Fruit fly (Drosophila melanogaster) whole organism, embryonic: ENCODE results near the gene Awh.

ENCODE experiments used
- B-H1 ChIP-seq: fragments of 200-800 bp; sonication (Bioruptor generic); IDR thresholded peaks from 3 replicates; pipeline ENCODE4 v1.3.6; 2022; ENCODE audit warnings: missing biosample characterization, missing genetic modification characterization
- CG12299 ChIP-seq: fragments of 200-800 bp; sonication (Bioruptor generic); optimal IDR thresholded peaks from 2 replicates; lab custom pipeline; 2018; ENCODE audit warnings: missing biosample characterization, mild to moderate bottlenecking, missing genetic modification characterization
- CG12942 ChIP-seq: fragments of 200-800 bp; sonication (Bioruptor generic); optimal IDR thresholded peaks from 3 replicates; lab custom pipeline; 2016; ENCODE audit warnings: missing biosample characterization, missing genetic modification characterization
- CG13624 ChIP-seq: fragments of 200-800 bp; sonication (Bioruptor generic); optimal IDR thresholded peaks from 2 replicates; lab custom pipeline; 2016; ENCODE audit warnings: missing biosample characterization, missing genetic modification characterization
- CG15601 ChIP-seq: fragments of 200-800 bp; sonication (Bioruptor generic); optimal IDR thresholded peaks from 3 replicates; lab custom pipeline; 2019; ENCODE audit warnings: missing biosample characterization, mild to moderate bottlenecking, missing genetic modification characterization, moderate library complexity
- CG1602 ChIP-seq: fragments of 200-800 bp; sonication (Bioruptor generic); optimal IDR thresholded peaks from 3 replicates; lab custom pipeline; 2016; ENCODE audit warnings: missing biosample characterization, missing genetic modification characterization
- CG1603 ChIP-seq: fragments of 200-800 bp; sonication (Bioruptor generic); optimal IDR thresholded peaks from 2 replicates; lab custom pipeline; 2019; ENCODE audit warnings: missing biosample characterization, mild to moderate bottlenecking, missing genetic modification characterization, moderate library complexity
- CG17385 ChIP-seq: fragments of 200-800 bp; sonication (Bioruptor generic); optimal IDR thresholded peaks from 3 replicates; lab custom pipeline; 2018; ENCODE audit warnings: missing biosample characterization, mild to moderate bottlenecking, missing genetic modification characterization
- CG17802 ChIP-seq: fragments of 200-800 bp; sonication (Bioruptor generic); optimal IDR thresholded peaks from 2 replicates; lab custom pipeline; 2018; ENCODE audit warnings: missing biosample characterization, mild to moderate bottlenecking, missing genetic modification characterization, moderate library complexity
- CG30403 ChIP-seq: fragments of 200-800 bp; sonication (Bioruptor generic); optimal IDR thresholded peaks from 3 replicates; lab custom pipeline; 2016; ENCODE audit warnings: missing biosample characterization, missing genetic modification characterization
- CG30431 ChIP-seq: fragments of 200-800 bp; sonication (Bioruptor generic); optimal IDR thresholded peaks from 2 replicates; lab custom pipeline; 2017; ENCODE audit warnings: missing biosample characterization, missing genetic modification characterization
- CG31441 ChIP-seq: fragments of 200-800 bp; sonication (Bioruptor generic); IDR thresholded peaks from 2 replicates; pipeline ENCODE4 v1.3.6; 2022; ENCODE audit warnings: missing biosample characterization, missing genetic modification characterization
- CG32767 ChIP-seq: fragments of 200-800 bp; sonication (Bioruptor generic); IDR thresholded peaks from 2 replicates; pipeline ENCODE4 v1.3.6; 2022; ENCODE audit warnings: missing biosample characterization, missing genetic modification characterization
- CG4820 ChIP-seq: fragments of 200-800 bp; sonication (Bioruptor generic); optimal IDR thresholded peaks from 3 replicates; lab custom pipeline; 2016; ENCODE audit warnings: missing biosample characterization, missing genetic modification characterization
- CG7271 ChIP-seq: fragments of 200-800 bp; sonication (Bioruptor generic); optimal IDR thresholded peaks from 2 replicates; lab custom pipeline; 2018; ENCODE audit warnings: missing biosample characterization, mild to moderate bottlenecking, missing genetic modification characterization, moderate library complexity
- CG7556 ChIP-seq: fragments of 200-800 bp; sonication (Bioruptor generic); optimal IDR thresholded peaks from 2 replicates; lab custom pipeline; 2017; ENCODE audit warnings: missing biosample characterization, mild to moderate bottlenecking, missing genetic modification characterization
- CG8388 ChIP-seq: fragments of 200-800 bp; sonication (Bioruptor generic); optimal IDR thresholded peaks from 2 replicates; lab custom pipeline; 2019; ENCODE audit warnings: missing biosample characterization, mild to moderate bottlenecking, missing genetic modification characterization, moderate library complexity
- CG9437 ChIP-seq: fragments of 200-800 bp; sonication (Bioruptor generic); optimal IDR thresholded peaks from 2 replicates; lab custom pipeline; 2018; ENCODE audit warnings: missing biosample characterization, mild to moderate bottlenecking, missing genetic modification characterization
- D19B ChIP-seq: fragments of 200-800 bp; sonication (Bioruptor generic); optimal IDR thresholded peaks from 2 replicates; lab custom pipeline; 2017; ENCODE audit warnings: missing biosample characterization, mild to moderate bottlenecking, missing genetic modification characterization
- Eip74EF ChIP-seq, 2 experiments: fragments of 200-800 bp in 1 of 2; fragments of >200 bp in 1 of 2; sonication (Bioruptor generic) in 1 of 2; optimal IDR thresholded peaks; 2 replicates each; lab custom pipeline; 2017 to 2019; ENCODE audit warnings: missing biosample characterization in 2 of 2, missing genetic modification characterization in 2 of 2, mild to moderate bottlenecking in 1 of 2, moderate library complexity in 1 of 2
- Gug ChIP-seq: fragments of 200-800 bp; sonication (Bioruptor generic); IDR thresholded peaks from 4 replicates; pipeline ENCODE4 v1.3.6; 2022; ENCODE audit warnings: missing biosample characterization, missing genetic modification characterization
- Hr51 ChIP-seq, 2 experiments: fragments of 200-800 bp; sonication (Bioruptor generic); optimal IDR thresholded peaks; 2 replicates in 1 of 2; 3 replicates in 1 of 2; lab custom pipeline; 2016 to 2018; ENCODE audit warnings: missing biosample characterization in 2 of 2, missing genetic modification characterization in 2 of 2, mild to moderate bottlenecking in 1 of 2, moderate library complexity in 1 of 2
- NC2β ChIP-seq: fragments of 200-800 bp; sonication (Bioruptor generic); optimal IDR thresholded peaks from 2 replicates; lab custom pipeline; 2016; ENCODE audit warnings: missing biosample characterization, missing genetic modification characterization
- Nf-YC ChIP-seq: fragments of 200-800 bp; optimal IDR thresholded peaks from 3 replicates; lab custom pipeline; 2019; ENCODE audit warnings: missing biosample characterization, mild to moderate bottlenecking, missing genetic modification characterization, moderate library complexity
- Rfx ChIP-seq: fragments of 200-800 bp; sonication (Bioruptor generic); IDR thresholded peaks from 2 replicates; pipeline ENCODE4 v1.3.6; 2022; ENCODE audit warnings: missing biosample characterization, missing genetic modification characterization
- Rx ChIP-seq: fragments of 200-800 bp; sonication (Bioruptor generic); IDR thresholded peaks from 2 replicates; pipeline ENCODE4 v1.3.6; 2022; ENCODE audit warnings: missing biosample characterization, missing genetic modification characterization
- Sry-β ChIP-seq: fragments of 200-800 bp; sonication (Bioruptor generic); optimal IDR thresholded peaks from 2 replicates; lab custom pipeline; 2018; ENCODE audit warnings: missing biosample characterization, mild to moderate bottlenecking, missing genetic modification characterization, moderate library complexity
- bbx ChIP-seq: fragments of 200-800 bp; sonication (Bioruptor generic); IDR thresholded peaks from 2 replicates; pipeline ENCODE4 v1.3.6; 2022; ENCODE audit warnings: missing biosample characterization, missing genetic modification characterization; ENCODE audit not compliant: partially characterized antibody
- cas ChIP-seq: fragments of 200-800 bp; sonication (Bioruptor generic); IDR thresholded peaks from 2 replicates; pipeline ENCODE4 v1.3.6; 2022; ENCODE audit warnings: missing biosample characterization, missing genetic modification characterization
- cato ChIP-seq: fragments of 200-800 bp; sonication (Bioruptor generic); optimal IDR thresholded peaks from 2 replicates; lab custom pipeline; 2016; ENCODE audit warnings: missing biosample characterization, missing genetic modification characterization, borderline replicate concordance
- chn ChIP-seq: fragments of 200-800 bp; sonication (Bioruptor generic); optimal IDR thresholded peaks from 2 replicates; lab custom pipeline; 2016; ENCODE audit warnings: missing biosample characterization, missing genetic modification characterization
- crp ChIP-seq, 2 experiments: fragments of 200-800 bp; sonication (Bioruptor generic); optimal IDR thresholded peaks; 2 replicates in 1 of 2; 3 replicates in 1 of 2; lab custom pipeline; 2017; ENCODE audit warnings: missing biosample characterization in 2 of 2, missing genetic modification characterization in 2 of 2, mild to moderate bottlenecking in 1 of 2, moderate library complexity in 1 of 2
- dmrt11E ChIP-seq: fragments of 200-800 bp; sonication (Bioruptor generic); optimal IDR thresholded peaks from 3 replicates; lab custom pipeline; 2018; ENCODE audit warnings: missing biosample characterization, mild to moderate bottlenecking, missing genetic modification characterization, moderate library complexity
- ems ChIP-seq: fragments of 200-800 bp; sonication (Bioruptor generic); optimal IDR thresholded peaks from 3 replicates; lab custom pipeline; 2016; ENCODE audit warnings: missing biosample characterization, missing genetic modification characterization
- fd3F ChIP-seq: fragments of 200-800 bp; sonication (Bioruptor generic); optimal IDR thresholded peaks from 2 replicates; lab custom pipeline; 2018; ENCODE audit warnings: missing biosample characterization, mild to moderate bottlenecking, missing genetic modification characterization, moderate library complexity
- gcm ChIP-seq: fragments of 200-800 bp; sonication (Bioruptor generic); optimal IDR thresholded peaks from 2 replicates; lab custom pipeline; 2019; ENCODE audit warnings: missing biosample characterization, mild to moderate bottlenecking, missing genetic modification characterization, moderate library complexity
- gem ChIP-seq: fragments of 200-800 bp; sonication (Bioruptor generic); optimal IDR thresholded peaks from 2 replicates; lab custom pipeline; 2019; ENCODE audit warnings: missing biosample characterization, mild to moderate bottlenecking, missing genetic modification characterization, moderate library complexity
- gt ChIP-seq: fragments of 200-800 bp; sonication (Bioruptor generic); IDR thresholded peaks from 2 replicates; pipeline ENCODE4 v1.3.6; 2022; ENCODE audit warnings: missing biosample characterization, missing genetic modification characterization
- nerfin-1 ChIP-seq: fragments of 200-800 bp; sonication (Bioruptor generic); optimal IDR thresholded peaks from 3 replicates; lab custom pipeline; 2019; ENCODE audit warnings: missing biosample characterization, mild to moderate bottlenecking, missing genetic modification characterization, moderate library complexity
- oc ChIP-seq: fragments of 200-800 bp; sonication (Bioruptor generic); optimal IDR thresholded peaks from 2 replicates; lab custom pipeline; 2018; ENCODE audit warnings: missing biosample characterization, mild to moderate bottlenecking, missing genetic modification characterization, moderate library complexity
- pnt ChIP-seq: fragments of 200-800 bp; sonication (Bioruptor generic); optimal IDR thresholded peaks from 3 replicates; lab custom pipeline; 2016; ENCODE audit warnings: missing biosample characterization, missing genetic modification characterization
- pzg ChIP-seq: fragments of 200-800 bp; sonication (Bioruptor generic); optimal IDR thresholded peaks from 3 replicates; lab custom pipeline; 2018; ENCODE audit warnings: missing biosample characterization, mild to moderate bottlenecking, missing genetic modification characterization, moderate library complexity
- repo ChIP-seq: fragments of 200-800 bp; sonication (Bioruptor generic); optimal IDR thresholded peaks from 2 replicates; lab custom pipeline; 2016; ENCODE audit warnings: missing biosample characterization, missing genetic modification characterization
- schlank ChIP-seq: fragments of 200-800 bp; sonication (Bioruptor generic); optimal IDR thresholded peaks from 2 replicates; lab custom pipeline; 2018; ENCODE audit warnings: missing biosample characterization, mild to moderate bottlenecking, missing genetic modification characterization
- sd ChIP-seq: fragments of 200-800 bp; sonication (Bioruptor generic); optimal IDR thresholded peaks from 3 replicates; lab custom pipeline; 2018; ENCODE audit warnings: missing biosample characterization, mild to moderate bottlenecking, missing genetic modification characterization, moderate library complexity
- sim ChIP-seq: fragments of 200-800 bp; sonication (Bioruptor generic); IDR thresholded peaks from 2 replicates; pipeline ENCODE4 v1.3.6; 2022; ENCODE audit warnings: missing biosample characterization, missing genetic modification characterization
- sima ChIP-seq: fragments of 200-800 bp; sonication (Bioruptor generic); optimal IDR thresholded peaks from 2 replicates; lab custom pipeline; 2016; ENCODE audit warnings: missing biosample characterization, missing genetic modification characterization
- tio ChIP-seq: fragments of 200-800 bp; sonication (Bioruptor generic); optimal IDR thresholded peaks from 2 replicates; lab custom pipeline; 2017; ENCODE audit warnings: missing biosample characterization, missing genetic modification characterization, inconsistent platforms
- trh ChIP-seq: fragments of 200-800 bp; sonication (Bioruptor generic); optimal IDR thresholded peaks from 2 replicates; lab custom pipeline; 2016; ENCODE audit warnings: missing biosample characterization, missing genetic modification characterization
- unpg ChIP-seq: fragments of 200-800 bp; sonication (Bioruptor generic); optimal IDR thresholded peaks from 3 replicates; lab custom pipeline; 2018; ENCODE audit warnings: missing biosample characterization, mild to moderate bottlenecking, missing genetic modification characterization, moderate library complexity

Gene Awh

dm6 chr3L:3898978-3899377 lies 53.0 kb downstream of the Awh start, which contains the start of gene Ccz1 (continued):
- no peak for TF ChIP-seq bbx
- peak; percentile 60 for TF ChIP-seq pnt
- peak; percentile 47 for TF ChIP-seq nerfin-1 (tag; lab: Kevin White, UChicago)
- peak in 1 of 2 experiments; percentile 32 for TF ChIP-seq crp (GFP tag; optimal IDR thresholded peaks at IDR 0.05; lab: Kevin White, UChicago)
- TF ChIP-seq B-H1 (GFP tag; lab: Robert Waterston, UW): no peak
- TF ChIP-seq Rfx (GFP tag; lab: Robert Waterston, UW): no peak
- no peak for TF ChIP-seq CG32767
- TF ChIP-seq NC2β (GFP tag; lab: Kevin White, UChicago): peak; percentile 86
- TF ChIP-seq gem: peak; percentile 81
- TF ChIP-seq schlank (tag; lab: Kevin White, UChicago): peak; percentile 58
- peak; percentile 63 for TF ChIP-seq repo (GFP tag; lab: Kevin White, UChicago)
- TF ChIP-seq unpg (GFP tag; lab: Kevin White, UChicago): peak; percentile 40
- TF ChIP-seq gcm (GFP tag; lab: Kevin White, UChicago): peak; percentile 12
- peak; percentile 45 for TF ChIP-seq dmrt11E (tag; lab: Kevin White, UChicago)
- TF ChIP-seq sima: peak; percentile 32
- TF ChIP-seq CG8388 (GFP tag; lab: Kevin White, UChicago): peak; percentile 13
- peak; percentile 63 for TF ChIP-seq trh (GFP tag; lab: Kevin White, UChicago)
- peak; percentile 76 for TF ChIP-seq CG15601 (tag; lab: Kevin White, UChicago)
- TF ChIP-seq tio (GFP tag; lab: Kevin White, UChicago): peak; percentile 81
- peak; percentile 66 for TF ChIP-seq CG1602 (GFP tag; lab: Kevin White, UChicago)
- no peak for TF ChIP-seq D19B (GFP tag; lab: Kevin White, UChicago)
- peak; percentile 28; the same call in 1 of the 4 replicates for TF ChIP-seq Gug (GFP tag; lab: Robert Waterston, UW)
- peak; percentile 59 for TF ChIP-seq CG30403 (GFP tag; lab: Kevin White, UChicago)
- peak; percentile 35 for TF ChIP-seq CG30431
- TF ChIP-seq CG17802: peak; percentile 32
- no peak for TF ChIP-seq cas (GFP tag; lab: Robert Waterston, UW)
- TF ChIP-seq Sry-β (GFP tag; lab: Kevin White, UChicago): peak; percentile 6
- peak; percentile 57 for TF ChIP-seq sd
- peak; percentile 58 for TF ChIP-seq fd3F (GFP tag; lab: Kevin White, UChicago)
- TF ChIP-seq CG4820 (GFP tag; lab: Kevin White, UChicago): peak; percentile 58
- TF ChIP-seq chn (GFP tag; lab: Kevin White, UChicago): peak; percentile 62
- no peak for TF ChIP-seq CG31441 (GFP tag; lab: Robert Waterston, UW)
- TF ChIP-seq ems (GFP tag; lab: Kevin White, UChicago): peak; percentile 47
- peak; percentile 44 for TF ChIP-seq CG7556 (GFP tag; lab: Kevin White, UChicago)
- TF ChIP-seq sim (GFP tag; lab: Robert Waterston, UW): no peak
- TF ChIP-seq cato: peak; percentile 72
- peak; percentile 64 for TF ChIP-seq CG13624 (GFP tag; lab: Kevin White, UChicago)
- TF ChIP-seq CG1603 (tag; lab: Kevin White, UChicago): peak; percentile 77
- peak; percentile 62 for TF ChIP-seq pzg (GFP tag; lab: Kevin White, UChicago)
- peak; percentile 59 for TF ChIP-seq CG17385
- TF ChIP-seq CG12299 (tag; lab: Kevin White, UChicago): peak; percentile 35
- no peak for TF ChIP-seq Rx (GFP tag; lab: Robert Waterston, UW)
- TF ChIP-seq gt (GFP tag; lab: Robert Waterston, UW): no peak
- peak; percentile 11 for TF ChIP-seq CG9437
- TF ChIP-seq Hr51 (GFP tag; optimal IDR thresholded peaks at IDR 0.05; lab: Kevin White, UChicago): peak in 1 of 2 experiments; percentile 58
- TF ChIP-seq Nf-YC: peak; percentile 13
- TF ChIP-seq Eip74EF (GFP tag; optimal IDR thresholded peaks at IDR 0.05; lab: Kevin White, UChicago): no peak
- TF ChIP-seq CG12942: peak; percentile 67
- TF ChIP-seq oc: peak; percentile 57
- TF ChIP-seq CG7271 (tag; lab: Kevin White, UChicago): no peak
